Worm (Caenorhabditis elegans): ENCODE measurements around the gene srw-82.

DNA sequence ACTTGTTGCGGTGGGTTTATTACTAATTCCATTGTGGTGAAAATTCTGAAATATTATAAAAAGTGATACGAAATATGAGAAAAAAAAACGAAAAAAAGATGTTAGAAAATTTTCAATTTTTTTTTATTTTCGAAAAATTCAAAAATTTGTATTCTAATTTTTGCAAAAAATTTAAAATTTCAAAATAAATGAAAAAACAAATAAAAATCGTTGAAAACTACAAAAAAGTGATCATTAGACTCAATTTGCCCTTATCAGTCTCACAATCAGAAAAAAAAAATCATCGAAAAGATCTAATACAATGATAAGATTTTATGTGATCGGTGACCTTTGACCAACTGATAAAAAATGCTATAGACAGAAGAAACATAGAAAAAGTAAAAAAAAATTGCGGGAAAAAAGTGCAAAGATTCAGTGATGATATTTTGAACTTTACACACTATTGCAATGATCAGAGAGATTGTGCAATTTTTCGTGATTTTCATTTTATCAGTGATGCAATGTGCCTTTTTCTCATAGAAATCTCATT, 29.7 kb downstream of the srw-82 start, which contains the start of gene ZK228.3:
- TF ChIP-seq ztf-4 (tag; optimal IDR thresholded peaks at IDR 0.05): no peak
- TF ChIP-seq fkh-10 (GFP tag; optimal IDR thresholded peaks at IDR 0.05): no peak
- TF ChIP-seq ceh-9 (tag; optimal IDR thresholded peaks at IDR 0.05): no peak
- TF ChIP-seq lsy-12 (tag; optimal IDR thresholded peaks at IDR 0.05): no peak
- TF ChIP-seq R02D3.7 (tag; optimal IDR thresholded peaks at IDR 0.05): no peak
- TF ChIP-seq pqm-1 (tag; optimal IDR thresholded peaks at IDR 0.05): peak; percentile 84
- no peak for TF ChIP-seq nhr-11 (tag; optimal IDR thresholded peaks at IDR 0.05)
- TF ChIP-seq unc-39 (tag; optimal IDR thresholded peaks at IDR 0.05): no peak
- no peak for TF ChIP-seq nhr-237 (tag; optimal IDR thresholded peaks at IDR 0.05)

Measured in whole organism, L3 larva.